Fruit fly (Drosophila melanogaster): Measurements from ENCODE around the gene CG9581.
A peak's percentile ranks its signal among the peaks of the same experiment; 100 is the strongest.
"Not testable (repeated sequence)": the region's sequence is repeated elsewhere in the genome, so short reads cannot be mapped to it uniquely, and the experiment has no call there.

Gene CG9581

DNA sequence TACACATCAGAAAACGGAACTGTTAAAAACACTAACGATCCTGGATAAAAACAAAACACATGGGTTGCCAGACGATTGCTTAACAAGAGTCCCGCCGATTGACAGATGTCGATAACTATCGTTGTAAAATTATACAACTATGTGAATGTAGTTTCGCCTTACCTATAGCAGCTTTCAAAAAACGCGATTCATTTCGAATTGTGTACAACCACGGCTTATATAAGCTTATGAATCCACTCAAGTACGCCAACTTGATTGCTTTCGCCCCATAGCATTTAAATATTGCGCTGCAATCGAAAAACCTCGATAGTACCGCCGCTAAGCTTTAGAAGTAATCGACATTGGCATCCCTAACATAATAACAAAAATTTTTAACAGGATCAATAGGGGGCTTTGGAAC lies at the start of gene CG9581, which contains the start of gene CG9578:
CG9581 (minus strand) TSS at position 84 of the 400 bp plus-strand sequence.
CG9578 (plus strand) TSS at position 325 of the 400 bp plus-strand sequence.
- no peak for TF ChIP-seq Met (GFP tag; optimal IDR thresholded peaks at IDR 0.05)
- TF ChIP-seq fkh (GFP tag; optimal IDR thresholded peaks at IDR 0.05) = peak; percentile 52
- TF ChIP-seq dsx (GFP tag; optimal IDR thresholded peaks at IDR 0.05; ENCODE audit: poor library complexity, severe bottlenecking) = no peak
- no peak for TF ChIP-seq fd59A (GFP tag; optimal IDR thresholded peaks at IDR 0.05)
- TF ChIP-seq CG3032 (tag; optimal IDR thresholded peaks at IDR 0.05) = peak; percentile 25

DNA sequence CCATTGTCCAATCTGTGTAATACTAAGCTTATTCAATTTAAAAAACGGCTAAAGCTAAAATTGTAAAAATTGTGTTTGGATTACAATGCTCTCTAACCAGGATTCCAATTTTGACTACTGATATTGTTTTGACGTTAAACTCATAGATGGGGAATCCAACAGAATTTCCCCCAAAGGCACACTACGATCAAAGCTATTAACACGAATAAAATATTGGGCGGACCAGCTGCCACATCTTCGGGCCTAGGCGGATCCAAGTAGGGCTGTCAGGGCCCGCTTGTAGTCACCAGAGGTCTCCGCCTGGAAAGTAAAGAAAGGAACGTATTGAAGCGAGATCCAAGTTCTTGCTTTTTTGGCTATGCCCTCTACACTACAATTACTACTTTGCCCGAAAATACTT lies 47.4 kb upstream of the CG9581 start, which contains the start of gene SdicC:
SdicC (minus strand) TSS at position 101 of the 400 bp plus-strand sequence.
- not testable (repeated sequence) for TF ChIP-seq CG1621 (tag; optimal IDR thresholded peaks at IDR 0.05); ss (GFP tag; optimal IDR thresholded peaks at IDR 0.05); dac (GFP tag; optimal IDR thresholded peaks at IDR 0.05)

DNA sequence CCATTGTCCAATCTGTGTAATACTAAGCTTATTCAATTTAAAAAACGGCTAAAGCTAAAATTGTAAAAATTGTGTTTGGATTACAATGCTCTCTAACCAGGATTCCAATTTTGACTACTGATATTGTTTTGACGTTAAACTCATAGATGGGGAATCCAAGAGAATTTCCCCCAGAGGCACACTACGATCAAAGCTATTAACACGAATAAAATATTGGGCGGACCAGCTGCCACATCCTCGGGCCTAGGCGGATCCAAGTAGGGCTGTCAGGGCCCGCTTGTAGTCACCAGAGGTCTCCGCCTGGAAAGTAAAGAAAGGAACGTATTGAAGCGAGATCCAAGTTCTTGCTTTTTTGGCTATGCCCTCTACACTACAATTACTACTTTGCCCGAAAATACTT lies 39.7 kb upstream of the CG9581 start, which contains the start of gene SdicB:
SdicB (minus strand) TSS at position 101 of the 400 bp plus-strand sequence.
- TF ChIP-seq CG16779 (tag; optimal IDR thresholded peaks at IDR 0.05); eg (GFP tag; IDR thresholded peaks at IDR 0.05); CG11902 (GFP tag; optimal IDR thresholded peaks at IDR 0.05): not testable (repeated sequence)

DNA sequence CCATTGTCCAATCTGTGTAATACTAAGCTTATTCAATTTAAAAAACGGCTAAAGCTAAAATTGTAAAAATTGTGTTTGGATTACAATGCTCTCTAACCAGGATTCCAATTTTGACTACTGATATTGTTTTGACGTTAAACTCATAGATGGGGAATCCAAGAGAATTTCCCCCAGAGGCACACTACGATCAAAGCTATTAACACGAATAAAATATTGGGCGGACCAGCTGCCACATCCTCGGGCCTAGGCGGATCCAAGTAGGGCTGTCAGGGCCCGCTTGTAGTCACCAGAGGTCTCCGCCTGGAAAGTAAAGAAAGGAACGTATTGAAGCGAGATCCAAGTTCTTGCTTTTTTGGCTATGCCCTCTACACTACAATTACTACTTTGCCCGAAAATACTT lies 32.1 kb upstream of the CG9581 start, which contains the start of gene SdicA:
SdicA (minus strand) TSS at position 101 of the 400 bp plus-strand sequence.
- TF ChIP-seq Gug (GFP tag; IDR thresholded peaks at IDR 0.05); Sox15 (GFP tag; optimal IDR thresholded peaks at IDR 0.05); spab (GFP tag; optimal IDR thresholded peaks at IDR 0.05): not testable (repeated sequence)

DNA sequence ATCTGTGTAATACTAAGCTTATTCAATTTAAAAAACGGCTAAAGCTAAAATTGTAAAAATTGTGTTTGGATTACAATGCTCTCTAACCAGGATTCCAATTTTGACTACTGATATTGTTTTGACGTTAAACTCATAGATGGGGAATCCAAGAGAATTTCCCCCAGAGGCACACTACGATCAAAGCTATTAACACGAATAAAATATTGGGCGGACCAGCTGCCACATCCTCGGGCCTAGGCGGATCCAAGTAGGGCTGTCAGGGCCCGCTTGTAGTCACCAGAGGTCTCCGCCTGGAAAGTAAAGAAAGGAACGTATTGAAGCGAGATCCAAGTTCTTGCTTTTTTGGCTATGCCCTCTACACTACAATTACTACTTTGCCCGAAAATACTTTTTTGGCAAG lies 24.3 kb upstream of the CG9581 start, which contains the start of gene Sdic3:
Sdic3 (minus strand) TSS at position 101 of the 400 bp plus-strand sequence.
- not testable (repeated sequence) for TF ChIP-seq Hr4, Sox102F, CG6854 (GFP tag; optimal IDR thresholded peaks at IDR 0.05)

DNA sequence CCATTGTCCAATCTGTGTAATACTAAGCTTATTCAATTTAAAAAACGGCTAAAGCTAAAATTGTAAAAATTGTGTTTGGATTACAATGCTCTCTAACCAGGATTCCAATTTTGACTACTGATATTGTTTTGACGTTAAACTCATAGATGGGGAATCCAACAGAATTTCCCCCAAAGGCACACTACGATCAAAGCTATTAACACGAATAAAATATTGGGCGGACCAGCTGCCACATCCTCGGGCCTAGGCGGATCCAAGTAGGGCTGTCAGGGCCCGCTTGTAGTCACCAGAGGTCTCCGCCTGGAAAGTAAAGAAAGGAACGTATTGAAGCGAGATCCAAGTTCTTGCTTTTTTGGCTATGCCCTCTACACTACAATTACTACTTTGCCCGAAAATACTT lies 16.6 kb upstream of the CG9581 start, which contains the start of gene Sdic2:
Sdic2 (minus strand) TSS at position 101 of the 400 bp plus-strand sequence.
- TF ChIP-seq CG6276 (GFP tag; optimal IDR thresholded peaks at IDR 0.05); Eip75B (GFP tag; optimal IDR thresholded peaks at IDR 0.05); eg (GFP tag; IDR thresholded peaks at IDR 0.05): not testable (repeated sequence)

DNA sequence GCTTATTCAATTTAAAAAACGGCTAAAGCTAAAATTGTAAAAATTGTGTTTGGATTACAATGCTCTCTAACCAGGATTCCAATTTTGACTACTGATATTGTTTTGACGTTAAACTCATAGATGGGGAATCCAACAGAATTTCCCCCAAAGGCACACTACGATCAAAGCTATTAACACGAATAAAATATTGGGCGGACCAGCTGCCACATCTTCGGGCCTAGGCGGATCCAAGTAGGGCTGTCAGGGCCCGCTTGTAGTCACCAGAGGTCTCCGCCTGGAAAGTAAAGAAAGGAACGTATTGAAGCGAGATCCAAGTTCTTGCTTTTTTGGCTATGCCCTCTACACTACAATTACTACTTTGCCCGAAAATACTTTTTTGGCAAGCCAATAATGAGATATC lies 8.8 kb upstream of the CG9581 start, which contains the start of gene Sdic1:
Sdic1 (minus strand) TSS at position 101 of the 400 bp plus-strand sequence.
- TF ChIP-seq CG9139, dac, CG32006 (GFP tag; optimal IDR thresholded peaks at IDR 0.05): not testable (repeated sequence)

DNA sequence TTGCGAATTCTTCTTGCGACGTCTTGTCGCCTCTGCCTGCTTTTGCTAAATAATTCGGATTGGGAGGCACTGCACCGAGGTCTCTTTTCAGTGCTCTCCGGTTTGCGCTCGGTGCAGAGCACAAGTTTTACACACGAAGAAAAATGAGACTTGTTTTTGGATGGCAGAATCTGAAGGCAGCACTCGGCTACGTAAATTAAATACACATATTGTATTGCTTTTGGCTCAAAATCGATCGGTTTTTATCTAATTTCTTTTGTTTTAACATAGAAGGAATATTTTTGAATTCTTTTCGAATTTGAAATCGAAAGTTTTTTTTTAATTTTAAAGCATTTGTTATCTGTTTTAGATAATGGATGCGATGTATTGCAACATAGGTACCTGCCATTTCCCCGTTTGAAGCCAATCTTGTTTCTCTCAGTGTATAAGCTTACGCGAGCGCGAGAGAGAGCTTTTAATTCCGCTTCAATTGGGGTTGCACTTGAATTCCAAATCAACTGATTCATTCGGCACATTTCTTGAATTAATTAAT lies 3.7 kb upstream of the CG9581 start, which contains the start of gene AnxB10:
AnxB10 (minus strand) TSS at position 51 of the 532 bp plus-strand sequence.
- peak; percentile 94 for TF ChIP-seq achi (GFP tag; optimal IDR thresholded peaks at IDR 0.05)
- TF ChIP-seq CG32006 (GFP tag; optimal IDR thresholded peaks at IDR 0.05) = peak; percentile 97
- peak; percentile 90 for TF ChIP-seq spab (GFP tag; optimal IDR thresholded peaks at IDR 0.05)
- TF ChIP-seq CG4318 (GFP tag; optimal IDR thresholded peaks at IDR 0.05) = peak; percentile 90
- peak; percentile 83 for TF ChIP-seq Blimp-1 (GFP tag; optimal IDR thresholded peaks at IDR 0.05)
- peak; percentile 94 for TF ChIP-seq CG8319 (GFP tag; optimal IDR thresholded peaks at IDR 0.05)
- TF ChIP-seq OdsH (GFP tag; optimal IDR thresholded peaks at IDR 0.05) = peak; percentile 96
- TF ChIP-seq CG6792 (GFP tag; optimal IDR thresholded peaks at IDR 0.05) = peak; percentile 97
- peak; percentile 94 for TF ChIP-seq Smox (GFP tag; optimal IDR thresholded peaks at IDR 0.05)
- peak; percentile 94 for TF ChIP-seq CG6808 (GFP tag; optimal IDR thresholded peaks at IDR 0.05)
- TF ChIP-seq Ets96B (tag; optimal IDR thresholded peaks at IDR 0.05) = peak; percentile 92
- peak; percentile 84 for TF ChIP-seq dsx (GFP tag; optimal IDR thresholded peaks at IDR 0.05; ENCODE audit: poor library complexity, severe bottlenecking)
- TF ChIP-seq esn (GFP tag; optimal IDR thresholded peaks at IDR 0.05) = peak; percentile 96
- TF ChIP-seq vri (GFP tag; optimal IDR thresholded peaks at IDR 0.05) = peak; percentile 87
- TF ChIP-seq CG6276 (GFP tag; optimal IDR thresholded peaks at IDR 0.05) = peak; percentile 93
- peak; percentile 95 for TF ChIP-seq acj6 (GFP tag; optimal IDR thresholded peaks at IDR 0.05)
- peak; percentile 81 for TF ChIP-seq fd85E (GFP tag; optimal IDR thresholded peaks at IDR 0.05)
- TF ChIP-seq Sox15 (GFP tag; optimal IDR thresholded peaks at IDR 0.05) = peak; percentile 94
- peak; percentile 90 for TF ChIP-seq Gug (GFP tag; IDR thresholded peaks at IDR 0.05)

Data from whole organism, prepupa.